Worm (Caenorhabditis elegans): ENCODE data around the gene K10G4.10.

K10G4.10 gene

DNA sequence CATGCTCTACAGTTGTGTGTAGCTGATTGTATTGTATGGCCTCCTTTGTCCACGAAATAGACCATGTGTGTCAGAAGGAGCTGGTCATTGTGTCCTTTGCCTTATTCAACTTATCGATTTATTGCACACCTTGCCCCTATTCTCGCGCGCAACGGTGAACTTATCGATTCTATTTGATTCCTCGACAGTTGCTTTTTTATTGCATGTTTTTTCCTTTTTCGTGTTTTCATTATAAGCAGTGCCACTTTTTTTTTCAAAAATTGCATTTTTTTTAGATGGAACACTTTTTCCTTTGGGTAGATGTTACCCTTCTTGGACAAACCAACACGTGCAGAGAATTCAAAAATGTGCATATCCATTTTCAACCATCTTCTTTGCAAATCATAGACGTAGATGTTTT is at the start of gene K10G4.10:
K10G4.10 (plus strand) TSS at position 301 of the 400 bp plus-strand sequence.
- TF ChIP-seq hmg-11 (tag; optimal IDR thresholded peaks at IDR 0.05) (no peak), fkh-2 (tag; optimal IDR thresholded peaks at IDR 0.05) (no peak)

DNA sequence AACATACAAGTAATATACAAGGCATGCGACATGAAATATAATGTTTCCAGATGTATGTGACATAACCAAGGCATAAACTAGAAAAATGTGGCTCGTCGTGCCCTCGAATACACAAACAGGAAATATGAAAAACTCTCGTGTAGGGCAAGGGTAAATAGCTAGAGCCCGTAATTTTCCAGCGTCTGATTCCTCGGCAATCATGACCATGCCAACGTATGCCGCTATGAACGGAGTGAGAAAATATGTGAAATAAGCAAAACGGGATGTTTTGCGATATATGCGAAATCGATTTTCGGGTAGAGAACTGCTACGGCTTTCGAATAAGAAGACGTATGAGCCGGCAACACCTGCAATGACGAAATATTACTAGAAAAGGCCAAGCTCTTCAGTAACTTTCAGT is 48.0 kb upstream of the K10G4.10 start, which contains the start of gene scl-25:
scl-25 (plus strand) TSS at position 301 of the 400 bp plus-strand sequence.
- no peak for TF ChIP-seq R02D3.7 (tag; optimal IDR thresholded peaks at IDR 0.05)
- TF ChIP-seq nhr-43 (tag; optimal IDR thresholded peaks at IDR 0.05; ENCODE audit: poor library complexity, severe bottlenecking) = no peak
- no peak for TF ChIP-seq eor-1 (tag; optimal IDR thresholded peaks at IDR 0.05)
- no peak for TF ChIP-seq hmg-11 (tag; optimal IDR thresholded peaks at IDR 0.05)
- no peak for TF ChIP-seq elt-3 (tag; optimal IDR thresholded peaks at IDR 0.05)
- TF ChIP-seq elt-2 (tag; optimal IDR thresholded peaks at IDR 0.05) = no peak
- TF ChIP-seq nhr-12 (tag; optimal IDR thresholded peaks at IDR 0.05) = no peak
- no peak for TF ChIP-seq snpc-4 (tag; optimal IDR thresholded peaks at IDR 0.05)
- TF ChIP-seq nhr-77 (tag; optimal IDR thresholded peaks at IDR 0.05) = no peak
- no peak for TF ChIP-seq nhr-67 (tag; optimal IDR thresholded peaks at IDR 0.05)
- no peak for TF ChIP-seq ztf-4 (tag; optimal IDR thresholded peaks at IDR 0.05)
- TF ChIP-seq lsy-12 (tag; optimal IDR thresholded peaks at IDR 0.05) = no peak
- TF ChIP-seq mdl-1 (tag; optimal IDR thresholded peaks at IDR 0.05) = no peak

ce11 chrV:17226119-17226518 is 47.2 kb upstream of the K10G4.10 start, which contains the start of gene srh-112:
TSS of gene srh-112 (minus strand) at chrV:17226219.
- TF ChIP-seq jun-1 (tag; optimal IDR thresholded peaks at IDR 0.05) (no peak), elt-3 (tag; optimal IDR thresholded peaks at IDR 0.05) (no peak), pqm-1 (tag; optimal IDR thresholded peaks at IDR 0.05) (no peak)

ce11 chrV:17232403-17232802 is 40.9 kb upstream of the K10G4.10 start:
- TF ChIP-seq elt-1 (tag; optimal IDR thresholded peaks at IDR 0.05) = no peak
- no peak for TF ChIP-seq jun-1 (tag; optimal IDR thresholded peaks at IDR 0.05)
- TF ChIP-seq egl-5 (tag; optimal IDR thresholded peaks at IDR 0.05) = no peak
- TF ChIP-seq skn-1 (tag; optimal IDR thresholded peaks at IDR 0.05) = no peak
- no peak for TF ChIP-seq zag-1 (tag; optimal IDR thresholded peaks at IDR 0.05)
- no peak for TF ChIP-seq aly-2 (tag; optimal IDR thresholded peaks at IDR 0.05)
- no peak for TF ChIP-seq ceh-16 (tag; optimal IDR thresholded peaks at IDR 0.05)
- no peak for TF ChIP-seq pha-4 (tag; optimal IDR thresholded peaks at IDR 0.05)
- TF ChIP-seq nhr-25 (tag; optimal IDR thresholded peaks at IDR 0.05) = no peak
- TF ChIP-seq sea-2 (GFP tag; optimal IDR thresholded peaks at IDR 0.05) = no peak
- no peak for TF ChIP-seq snpc-4 (tag; optimal IDR thresholded peaks at IDR 0.05)
- no peak for TF ChIP-seq lin-15B (tag; optimal IDR thresholded peaks at IDR 0.05)

ce11 chrV:17236345-17236744 is 37.0 kb upstream of the K10G4.10 start, which contains the start of gene T19C9.10:
TSS of gene T19C9.10 (plus strand) at chrV:17236592.
- TF ChIP-seq elt-1 (tag; optimal IDR thresholded peaks at IDR 0.05) (peak; percentile 67), unc-62 (GFP tag; optimal IDR thresholded peaks at IDR 0.05) (no peak)

ce11 chrV:17238799-17239198 is 34.5 kb upstream of the K10G4.10 start, which contains the start of gene T19C9.8:
TSS of gene T19C9.8 (plus strand) at chrV:17239097.
- TF ChIP-seq egl-5 (tag; optimal IDR thresholded peaks at IDR 0.05) (no peak), pqm-1 (tag; optimal IDR thresholded peaks at IDR 0.05) (peak; percentile 77), elt-2 (tag; optimal IDR thresholded peaks at IDR 0.05) (peak; percentile 94)

DNA sequence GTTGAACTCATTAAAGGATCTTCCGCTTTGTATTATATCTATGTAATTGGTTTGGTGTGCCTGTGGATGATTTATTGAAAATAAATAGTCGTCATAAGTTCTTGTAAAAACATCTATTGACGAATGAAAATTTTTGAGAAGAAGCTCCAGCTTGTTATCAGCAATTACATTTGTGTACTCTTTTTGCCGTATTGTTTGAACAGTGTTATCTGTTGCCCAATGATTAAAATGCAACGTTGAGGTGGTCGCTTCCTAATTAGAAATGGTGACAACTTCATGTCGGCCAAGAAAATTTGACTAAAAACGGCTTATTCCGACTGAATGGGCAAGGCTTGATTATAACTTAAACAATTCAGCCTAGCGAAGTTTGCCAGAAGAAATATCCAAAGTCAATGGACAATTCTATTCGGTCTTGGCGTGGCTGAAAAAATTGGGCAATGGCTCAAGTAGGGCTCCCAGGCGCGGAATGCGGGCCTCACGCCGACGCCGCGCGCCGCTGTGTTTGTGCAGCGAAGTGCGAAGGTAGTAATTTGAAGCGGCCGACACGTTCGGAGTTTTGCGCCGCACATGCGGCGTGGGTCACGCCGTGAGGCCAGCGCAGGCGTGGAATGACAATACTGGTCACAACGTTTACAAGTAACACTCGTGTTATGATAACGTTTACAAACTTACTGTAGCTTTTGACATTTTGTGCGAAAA is 32.6 kb upstream of the K10G4.10 start:
- TF ChIP-seq zag-1 (tag; optimal IDR thresholded peaks at IDR 0.05) (no peak), pqm-1 (tag; optimal IDR thresholded peaks at IDR 0.05) (peak; percentile 22), daf-12 (tag; optimal IDR thresholded peaks at IDR 0.05) (no peak), ceh-82 (tag; optimal IDR thresholded peaks at IDR 0.05) (no peak), nhr-77 (tag; optimal IDR thresholded peaks at IDR 0.05) (no peak), pha-4 (tag; optimal IDR thresholded peaks at IDR 0.05) (peak; percentile 21), sea-2 (GFP tag; optimal IDR thresholded peaks at IDR 0.05) (no peak), ceh-9 (tag; optimal IDR thresholded peaks at IDR 0.05) (no peak), egl-27 (tag; optimal IDR thresholded peaks at IDR 0.05) (no peak), elt-2 (tag; optimal IDR thresholded peaks at IDR 0.05) (peak; percentile 70), nhr-12 (tag; optimal IDR thresholded peaks at IDR 0.05) (no peak)

All from whole organism, L3 larva.